Fruit fly (Drosophila melanogaster): ENCODE data around the gene alphaSnap.

alphaSnap gene

dm6 chr3L:20275235-20275634 lies 38.2 kb upstream of the alphaSnap start, which contains the start of gene CG17122:
TSS of gene CG17122 (minus strand) at chr3L:20275335.
- no peak for TF ChIP-seq CrebA (GFP tag; optimal IDR thresholded peaks at IDR 0.05; ENCODE audit: borderline replicate concordance)
- no peak for TF ChIP-seq rgr (GFP tag; optimal IDR thresholded peaks at IDR 0.05)
- no peak for TF ChIP-seq fru (GFP tag; optimal IDR thresholded peaks at IDR 0.05)
- no peak for TF ChIP-seq tai (GFP tag; optimal IDR thresholded peaks at IDR 0.05)
- no peak for TF ChIP-seq CG32264 (GFP tag; optimal IDR thresholded peaks at IDR 0.05)
- no peak for TF ChIP-seq Dif (GFP tag; optimal IDR thresholded peaks at IDR 0.05; ENCODE audit: partially characterized antibody)
- TF ChIP-seq lola (GFP tag; optimal IDR thresholded peaks at IDR 0.05), result no peak
- TF ChIP-seq Jra (GFP tag; optimal IDR thresholded peaks at IDR 0.05), result no peak
- TF ChIP-seq CG9705 (GFP tag; optimal IDR thresholded peaks at IDR 0.05), result no peak
- TF ChIP-seq Sp1 (GFP tag; optimal IDR thresholded peaks at IDR 0.05), result no peak
- no peak for TF ChIP-seq Abd-B (GFP tag; optimal IDR thresholded peaks at IDR 0.05)

- TF ChIP-seq usp (GFP tag; optimal IDR thresholded peaks at IDR 0.05), result no peak
- no peak for TF ChIP-seq Rel (GFP tag; optimal IDR thresholded peaks at IDR 0.05)
- no peak for TF ChIP-seq Rel (tag; optimal IDR thresholded peaks at IDR 0.05)
- no peak for TF ChIP-seq h (GFP tag; optimal IDR thresholded peaks at IDR 0.05)
- TF ChIP-seq jim (GFP tag; optimal IDR thresholded peaks at IDR 0.05), result no peak
- TF ChIP-seq Mio (GFP tag; optimal IDR thresholded peaks at IDR 0.05), result no peak
- no peak for TF ChIP-seq brk (GFP tag; optimal IDR thresholded peaks at IDR 0.05)
- TF ChIP-seq OdsH (GFP tag; optimal IDR thresholded peaks at IDR 0.05), result no peak
- TF ChIP-seq CG9705 (GFP tag; optimal IDR thresholded peaks at IDR 0.05), result no peak
- TF ChIP-seq CG32264 (GFP tag; optimal IDR thresholded peaks at IDR 0.05), result no peak
- no peak for TF ChIP-seq sv (GFP tag; optimal IDR thresholded peaks at IDR 0.05)
- no peak for TF ChIP-seq Dfd (GFP tag; optimal IDR thresholded peaks at IDR 0.05)
- TF ChIP-seq psq (GFP tag; optimal IDR thresholded peaks at IDR 0.05), result no peak
- TF ChIP-seq Vsx2 (GFP tag; optimal IDR thresholded peaks at IDR 0.05; ENCODE audit: partially characterized antibody), result no peak
- TF ChIP-seq Myc (optimal IDR thresholded peaks at IDR 0.05), result no peak
- no peak for TF ChIP-seq dsf (GFP tag; optimal IDR thresholded peaks at IDR 0.05; ENCODE audit: borderline replicate concordance)
- TF ChIP-seq foxo (GFP tag; optimal IDR thresholded peaks at IDR 0.05), result no peak
- no peak for TF ChIP-seq Hr83 (GFP tag; optimal IDR thresholded peaks at IDR 0.05; ENCODE audit: poor library complexity, severe bottlenecking)
- TF ChIP-seq Hnf4 (GFP tag; optimal IDR thresholded peaks at IDR 0.05), result no peak
- TF ChIP-seq Hr78 (GFP tag; optimal IDR thresholded peaks at IDR 0.05), result no peak
Observed at dm6 chr3L:20275886-20276285, 37.5 kb upstream of the alphaSnap start.

- no peak for TF ChIP-seq usp (GFP tag; optimal IDR thresholded peaks at IDR 0.05)
- TF ChIP-seq sage (GFP tag; optimal IDR thresholded peaks at IDR 0.05), result no peak
- TF ChIP-seq foxo (GFP tag; optimal IDR thresholded peaks at IDR 0.05), result no peak
- TF ChIP-seq Sp1 (GFP tag; optimal IDR thresholded peaks at IDR 0.05), result no peak
- TF ChIP-seq dl (GFP tag; optimal IDR thresholded peaks at IDR 0.05; ENCODE audit: insufficient read depth in 1 of 2, partially characterized antibody in 2 of 2), result no peak
- TF ChIP-seq rgr (GFP tag; optimal IDR thresholded peaks at IDR 0.05), result no peak
- TF ChIP-seq lola (GFP tag; optimal IDR thresholded peaks at IDR 0.05), result no peak
- no peak for TF ChIP-seq OdsH (GFP tag; optimal IDR thresholded peaks at IDR 0.05)
- no peak for TF ChIP-seq CG9705 (GFP tag; optimal IDR thresholded peaks at IDR 0.05)
- no peak for TF ChIP-seq Dfd (GFP tag; optimal IDR thresholded peaks at IDR 0.05)
- TF ChIP-seq HLH106 (tag; optimal IDR thresholded peaks at IDR 0.05), result no peak
- no peak for TF ChIP-seq Vsx2 (GFP tag; optimal IDR thresholded peaks at IDR 0.05; ENCODE audit: partially characterized antibody)
- no peak for TF ChIP-seq pan (optimal IDR thresholded peaks at IDR 0.05)
- TF ChIP-seq Hnf4 (GFP tag; optimal IDR thresholded peaks at IDR 0.05), result no peak
- TF ChIP-seq CrebA (GFP tag; optimal IDR thresholded peaks at IDR 0.05; ENCODE audit: borderline replicate concordance), result no peak
Observed at dm6 chr3L:20276615-20277014, 36.8 kb upstream of the alphaSnap start.

dm6 chr3L:20281254-20281653 lies 32.2 kb upstream of the alphaSnap start:
- TF ChIP-seq ey (GFP tag; optimal IDR thresholded peaks at IDR 0.05) (no peak), GATAd (GFP tag; optimal IDR thresholded peaks at IDR 0.05) (no peak), Dif (GFP tag; optimal IDR thresholded peaks at IDR 0.05; ENCODE audit: partially characterized antibody) (no peak), jim (GFP tag; optimal IDR thresholded peaks at IDR 0.05) (no peak), Abd-B (GFP tag; optimal IDR thresholded peaks at IDR 0.05) (no peak), OdsH (GFP tag; optimal IDR thresholded peaks at IDR 0.05) (no peak), br (GFP tag; optimal IDR thresholded peaks at IDR 0.05) (no peak), Dfd (GFP tag; optimal IDR thresholded peaks at IDR 0.05) (no peak), Hr83 (GFP tag; optimal IDR thresholded peaks at IDR 0.05; ENCODE audit: poor library complexity, severe bottlenecking) (no peak), dl (GFP tag; optimal IDR thresholded peaks at IDR 0.05; ENCODE audit: insufficient read depth in 1 of 2, partially characterized antibody in 2 of 2) (no peak), lola (GFP tag; optimal IDR thresholded peaks at IDR 0.05) (no peak), psq (GFP tag; optimal IDR thresholded peaks at IDR 0.05) (no peak), fru (GFP tag; optimal IDR thresholded peaks at IDR 0.05) (no peak)
